Fruit fly (Drosophila melanogaster) whole organism, wandering third instar larva: ENCODE measurements around the gene Ada3.

Experiments used
- CG32264 ChIP-seq: fragments of 200-800 bp; sonication (Bioruptor generic); optimal IDR thresholded peaks from 2 replicates; lab custom pipeline; 2016; ENCODE audit warnings: missing biosample characterization, missing genetic modification characterization
- CG9705 ChIP-seq: fragments of 200-800 bp; sonication (Bioruptor generic); optimal IDR thresholded peaks from 2 replicates; lab custom pipeline; 2018; ENCODE audit warnings: missing biosample characterization, mild to moderate bottlenecking, missing genetic modification characterization
- Dfd ChIP-seq: fragments of >200 bp; optimal IDR thresholded peaks from 2 replicates; lab custom pipeline; 2017; ENCODE audit warnings: missing biosample characterization, missing genetic modification characterization
- Hnf4 ChIP-seq: fragments of 200-800 bp; sonication (Bioruptor generic); optimal IDR thresholded peaks from 2 replicates; lab custom pipeline; 2016; ENCODE audit warnings: missing biosample characterization, mild to moderate bottlenecking, missing genetic modification characterization
- Hr78 ChIP-seq: fragments of >200 bp; optimal IDR thresholded peaks from 2 replicates; lab custom pipeline; 2017; ENCODE audit warnings: missing biosample characterization, missing genetic modification characterization
- Hr83 ChIP-seq: fragments of 200-300 bp; sonication (Bioruptor generic); optimal IDR thresholded peaks from 2 replicates; lab custom pipeline; 2016; ENCODE audit warnings: missing biosample characterization, mild to moderate bottlenecking, missing genetic modification characterization, moderate library complexity; ENCODE audit not compliant: poor library complexity, severe bottlenecking
- Jra ChIP-seq: sonication (Bioruptor generic); optimal IDR thresholded peaks from 2 replicates; lab custom pipeline; 2016; ENCODE audit warnings: missing biosample characterization, missing genetic modification characterization
- Mio ChIP-seq: sonication (Bioruptor generic); optimal IDR thresholded peaks from 2 replicates; lab custom pipeline; 2016; ENCODE audit warnings: missing biosample characterization, missing genetic modification characterization
- Myc ChIP-seq: fragments of >200 bp; optimal IDR thresholded peaks from 2 replicates; lab custom pipeline; 2017
- N ChIP-seq: fragments of >200 bp; optimal IDR thresholded peaks from 2 replicates; lab custom pipeline; 2018; ENCODE audit warnings: missing biosample characterization, missing external identifiers, missing genetic modification characterization
- OdsH ChIP-seq: fragments of 200-800 bp; sonication (Bioruptor generic); optimal IDR thresholded peaks from 2 replicates; lab custom pipeline; 2016; ENCODE audit warnings: missing biosample characterization, mild to moderate bottlenecking, missing genetic modification characterization
- dsf ChIP-seq: sonication (Bioruptor generic); optimal IDR thresholded peaks from 2 replicates; lab custom pipeline; 2016; ENCODE audit warnings: missing biosample characterization, missing genetic modification characterization, borderline replicate concordance
- lola ChIP-seq: fragments of >200 bp; optimal IDR thresholded peaks from 2 replicates; lab custom pipeline; 2017; ENCODE audit warnings: missing biosample characterization, missing genetic modification characterization
- usp ChIP-seq: fragments of >200 bp; optimal IDR thresholded peaks from 2 replicates; lab custom pipeline; 2017; ENCODE audit warnings: missing biosample characterization, missing genetic modification characterization

DNA sequence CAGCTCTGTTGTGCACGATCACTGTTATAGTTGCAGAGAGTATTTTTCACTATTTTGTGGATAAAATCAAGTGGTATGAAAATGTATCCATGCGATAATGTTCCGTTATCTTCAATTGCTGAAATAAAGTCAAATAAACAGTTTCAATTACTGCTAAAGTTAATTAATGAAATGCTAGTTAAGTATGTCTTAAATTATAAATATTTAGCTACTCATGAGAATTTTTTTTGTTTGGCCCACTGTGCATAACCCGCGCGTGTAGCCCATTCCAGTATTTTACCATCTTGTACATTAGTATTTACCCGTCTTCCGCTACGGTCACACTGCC is at the start of gene Ada3:
- no peak for TF ChIP-seq Hr83
- peak; percentile 64 for TF ChIP-seq OdsH (GFP tag; lab: Kevin White, UChicago)
- no peak for TF ChIP-seq lola (GFP tag; lab: Kevin White, UChicago)
- no peak for TF ChIP-seq Mio
- TF ChIP-seq Dfd (GFP tag; lab: Kevin White, UChicago) = no peak
- TF ChIP-seq Hnf4 (GFP tag; lab: Kevin White, UChicago) = peak; percentile 85
- peak; percentile 54 for TF ChIP-seq dsf (GFP tag; lab: Kevin White, UChicago)
- no peak for TF ChIP-seq N
- peak; percentile 63 for TF ChIP-seq CG32264 (GFP tag; lab: Kevin White, UChicago)
- peak; percentile 76 for TF ChIP-seq CG9705 (GFP tag; lab: Kevin White, UChicago)
- no peak for TF ChIP-seq usp (GFP tag; lab: Kevin White, UChicago)
- TF ChIP-seq Myc (lab: Kevin White, UChicago) = peak; percentile 15
- peak; percentile 80 for TF ChIP-seq Jra
- TF ChIP-seq Hr78 (GFP tag; lab: Kevin White, UChicago) = no peak
